Comparison of ENCODE assay signal across 2 fruit fly cellular contexts in genomic region chr2L:7544267-7544670, dm6.
TF ChIP-seq lines count a peak whose summit lies in the region.

No protein-coding gene starts in this region.

TF ChIP-seq in whole organism, embryonic, 481 proteins besides CTCF, POLR2A, EP300 and RAD21 (continued from another document and continues in another):
- peak; percentile 60 for TF ChIP-seq CG15479 (GFP tag; optimal IDR thresholded peaks at IDR 0.05; lab: Kevin White, UChicago)
- TF ChIP-seq CG17385 (GFP tag; optimal IDR thresholded peaks at IDR 0.05; lab: Kevin White, UChicago): no peak
- peak; percentile 43; the same call in 1 of the 2 replicates for TF ChIP-seq ttk (GFP tag; IDR thresholded peaks at IDR 0.05; lab: Robert Waterston, UW)
- no peak for TF ChIP-seq CG6272 (GFP tag; IDR thresholded peaks at IDR 0.05; lab: Robert Waterston, UW)
- peak; percentile 18 for TF ChIP-seq Blimp-1 (GFP tag; optimal IDR thresholded peaks at IDR 0.05; lab: Kevin White, UChicago)
- 0 out of 2 replicates have a peak, but pooled peaks have one; percentile 30 for TF ChIP-seq Ptx1 (GFP tag; IDR thresholded peaks at IDR 0.05; lab: Robert Waterston, UW)
- TF ChIP-seq CG34376 (GFP tag; optimal IDR thresholded peaks at IDR 0.05; lab: Kevin White, UChicago): no peak
- peak; percentile 2 for TF ChIP-seq CG7556 (GFP tag; optimal IDR thresholded peaks at IDR 0.05; lab: Kevin White, UChicago)
- peak; percentile 23; the same call in 1 of the 3 replicates for TF ChIP-seq CG6791 (GFP tag; IDR thresholded peaks at IDR 0.05; lab: Robert Waterston, UW; ENCODE audit: partially characterized antibody)
- TF ChIP-seq HLHmδ (GFP tag; optimal IDR thresholded peaks at IDR 0.05; lab: Kevin White, UChicago): peak; percentile 43
- TF ChIP-seq CG2678 (tag; optimal IDR thresholded peaks at IDR 0.05; lab: Kevin White, UChicago): peak; percentile 26
- TF ChIP-seq lilli (GFP tag; optimal IDR thresholded peaks at IDR 0.05; lab: Kevin White, UChicago): no peak
- peak; percentile 19 for TF ChIP-seq jumu (GFP tag; optimal IDR thresholded peaks at IDR 0.05; lab: Kevin White, UChicago)
- peak; percentile 13 for TF ChIP-seq NC2α (GFP tag; optimal IDR thresholded peaks at IDR 0.05; lab: Kevin White, UChicago)
- TF ChIP-seq Ets97D (GFP tag; optimal IDR thresholded peaks at IDR 0.05; lab: Kevin White, UChicago): peak; percentile 5
- no peak for TF ChIP-seq pan (optimal IDR thresholded peaks at IDR 0.05; lab: Kevin White, UChicago)
- TF ChIP-seq pan (GFP tag; optimal IDR thresholded peaks at IDR 0.05 in 1 of 2, IDR thresholded peaks at IDR 0.05 in 1 of 2): peak in 1 of 2 experiments; percentile 40
- peak; percentile 10 for TF ChIP-seq trem (tag; optimal IDR thresholded peaks at IDR 0.05; lab: Kevin White, UChicago)
- TF ChIP-seq CG8290 (GFP tag; optimal IDR thresholded peaks at IDR 0.05; lab: Kevin White, UChicago): peak; percentile 9
- TF ChIP-seq CG8290 (tag; optimal IDR thresholded peaks at IDR 0.05; lab: Kevin White, UChicago): peak in 1 of 2 experiments; percentile 26
- peak; percentile 13; the same call in 1 of the 2 replicates for TF ChIP-seq sens-2 (GFP tag; IDR thresholded peaks at IDR 0.05; lab: Robert Waterston, UW)
- peak; percentile 23; the same call in 1 of the 2 replicates for TF ChIP-seq Bgb (GFP tag; IDR thresholded peaks at IDR 0.05; lab: Robert Waterston, UW; ENCODE audit: partially characterized antibody)
- peak; percentile 54 for TF ChIP-seq vvl (GFP tag; IDR thresholded peaks at IDR 0.05; lab: Robert Waterston, UW)
- peak; percentile 27; the same call in 1 of the 2 replicates for TF ChIP-seq CG6689 (GFP tag; IDR thresholded peaks at IDR 0.05; lab: Robert Waterston, UW)
- 0 out of 2 replicates have a peak, but pooled peaks have one; percentile 16 for TF ChIP-seq lmd (GFP tag; IDR thresholded peaks at IDR 0.05; lab: Robert Waterston, UW)
- TF ChIP-seq CG31441 (GFP tag; IDR thresholded peaks at IDR 0.05; lab: Robert Waterston, UW): peak; percentile 40; the same call in 1 of the 2 replicates
- peak; percentile 37 for TF ChIP-seq CG10979 (tag; optimal IDR thresholded peaks at IDR 0.05; lab: Kevin White, UChicago)
- peak; percentile 25; the same call in 1 of the 3 replicates for TF ChIP-seq Dbx (GFP tag; IDR thresholded peaks at IDR 0.05; lab: Robert Waterston, UW)
- peak; percentile 57; the same call in 1 of the 3 replicates for TF ChIP-seq ci (GFP tag; IDR thresholded peaks at IDR 0.05; lab: Robert Waterston, UW)
- TF ChIP-seq Sox102F (GFP tag; optimal IDR thresholded peaks at IDR 0.05; lab: Kevin White, UChicago): peak; percentile 26
- peak; percentile 42 for TF ChIP-seq CG13624 (GFP tag; optimal IDR thresholded peaks at IDR 0.05; lab: Kevin White, UChicago)
- peak; percentile 89 for TF ChIP-seq Jarid2 (GFP tag; optimal IDR thresholded peaks at IDR 0.05; lab: Kevin White, UChicago)
- no peak for TF ChIP-seq wor (GFP tag; IDR thresholded peaks at IDR 0.05; lab: Robert Waterston, UW)
- peak; percentile 25 for TF ChIP-seq CG11398 (GFP tag; optimal IDR thresholded peaks at IDR 0.05; lab: Kevin White, UChicago)
- peak; percentile 44 for TF ChIP-seq CG18262 (tag; optimal IDR thresholded peaks at IDR 0.05; lab: Kevin White, UChicago)
- peak; percentile 22 for TF ChIP-seq gem (tag; optimal IDR thresholded peaks at IDR 0.05; lab: Kevin White, UChicago)
- 0 out of 2 replicates have a peak, but pooled peaks have one; percentile 5 for TF ChIP-seq CG42726 (GFP tag; IDR thresholded peaks at IDR 0.05; lab: Robert Waterston, UW; ENCODE audit: partially characterized antibody)
- TF ChIP-seq otp (GFP tag; IDR thresholded peaks at IDR 0.05; lab: Robert Waterston, UW): peak; percentile 20; the same call in 1 of the 3 replicates
- TF ChIP-seq prd (optimal IDR thresholded peaks at IDR 0.05; lab: Kevin White, UChicago): no peak
- peak; percentile 34; the same call in 1 of the 3 replicates for TF ChIP-seq prd (GFP tag; IDR thresholded peaks at IDR 0.05; lab: Robert Waterston, UW)
- peak; percentile 35 for TF ChIP-seq dmrt11E (tag; optimal IDR thresholded peaks at IDR 0.05; lab: Kevin White, UChicago)
- TF ChIP-seq Camta (GFP tag; optimal IDR thresholded peaks at IDR 0.05; lab: Kevin White, UChicago): peak; percentile 1
- TF ChIP-seq CG17829 (tag; optimal IDR thresholded peaks at IDR 0.05; lab: Kevin White, UChicago): peak; percentile 37
- TF ChIP-seq Ada2b (GFP tag; IDR thresholded peaks at IDR 0.05; lab: Robert Waterston, UW): peak; percentile 21; the same call in 1 of the 2 replicates
- peak; percentile 37 for TF ChIP-seq CG4282 (GFP tag; optimal IDR thresholded peaks at IDR 0.05; lab: Kevin White, UChicago)
- TF ChIP-seq nmo (GFP tag; optimal IDR thresholded peaks at IDR 0.05; lab: Kevin White, UChicago): peak; percentile 9
- peak; percentile 23 for TF ChIP-seq CG2116 (GFP tag; optimal IDR thresholded peaks at IDR 0.05; lab: Kevin White, UChicago)
- peak; percentile 31 for TF ChIP-seq CG12391 (tag; optimal IDR thresholded peaks at IDR 0.05; lab: Kevin White, UChicago)
- TF ChIP-seq Hsf (GFP tag; optimal IDR thresholded peaks at IDR 0.05; lab: Kevin White, UChicago): peak; percentile 7
- TF ChIP-seq CoRest (tag; optimal IDR thresholded peaks at IDR 0.05; lab: Kevin White, UChicago): no peak
- TF ChIP-seq CG11504 (tag; optimal IDR thresholded peaks at IDR 0.05; lab: Kevin White, UChicago): peak; percentile 30
- TF ChIP-seq grau (tag; optimal IDR thresholded peaks at IDR 0.05; lab: Kevin White, UChicago): peak; percentile 33
- no peak for TF ChIP-seq CG6813 (GFP tag; optimal IDR thresholded peaks at IDR 0.05; lab: Kevin White, UChicago)
- no peak for TF ChIP-seq wdn (GFP tag; IDR thresholded peaks at IDR 0.05; lab: Robert Waterston, UW)
- peak; percentile 63 for TF ChIP-seq pros (GFP tag; optimal IDR thresholded peaks at IDR 0.05; lab: Kevin White, UChicago)
- peak; percentile 11 for TF ChIP-seq CG30431 (GFP tag; optimal IDR thresholded peaks at IDR 0.05; lab: Kevin White, UChicago)
- TF ChIP-seq sr (GFP tag; IDR thresholded peaks at IDR 0.05; lab: Robert Waterston, UW): 0 out of 3 replicates have a peak, but pooled peaks have one; percentile 19
- peak; percentile 30 for TF ChIP-seq CG18476 (GFP tag; optimal IDR thresholded peaks at IDR 0.05; lab: Kevin White, UChicago)
- TF ChIP-seq CG15269 (tag; optimal IDR thresholded peaks at IDR 0.05; lab: Kevin White, UChicago): no peak
- peak; percentile 79 for TF ChIP-seq Ets65A (GFP tag; lab: Kevin White, UChicago)
- TF ChIP-seq Hr51 (GFP tag; optimal IDR thresholded peaks at IDR 0.05; lab: Kevin White, UChicago): peak in 1 of 2 experiments; percentile 36
- peak; percentile 29 for TF ChIP-seq Atf-2 (GFP tag; optimal IDR thresholded peaks at IDR 0.05; lab: Kevin White, UChicago)

TF ChIP-seq in whole organism, prepupa, 60 proteins besides CTCF, POLR2A, EP300 and RAD21 (continued from another document):
- TF ChIP-seq CG4318 (GFP tag; optimal IDR thresholded peaks at IDR 0.05; lab: Kevin White, UChicago) (no peak), CG34406 (GFP tag; optimal IDR thresholded peaks at IDR 0.05; lab: Kevin White, UChicago) (peak; percentile 4), Smox (GFP tag; optimal IDR thresholded peaks at IDR 0.05; lab: Kevin White, UChicago) (no peak), vri (GFP tag; optimal IDR thresholded peaks at IDR 0.05; lab: Kevin White, UChicago) (no peak), svp (GFP tag; lab: Kevin White, UChicago) (no peak), achi (GFP tag; optimal IDR thresholded peaks at IDR 0.05; lab: Kevin White, UChicago) (no peak), CG3919 (GFP tag; optimal IDR thresholded peaks at IDR 0.05; lab: Kevin White, UChicago) (peak; percentile 45), Ets21C (GFP tag; optimal IDR thresholded peaks at IDR 0.05; lab: Kevin White, UChicago) (no peak), Hr4 (GFP tag; optimal IDR thresholded peaks at IDR 0.05; lab: Kevin White, UChicago) (no peak), CG10631 (GFP tag; optimal IDR thresholded peaks at IDR 0.05; lab: Kevin White, UChicago) (peak; percentile 30), CG7368 (GFP tag; optimal IDR thresholded peaks at IDR 0.05; lab: Kevin White, UChicago) (no peak), fd85E (GFP tag; optimal IDR thresholded peaks at IDR 0.05; lab: Kevin White, UChicago) (no peak), Gug (GFP tag; IDR thresholded peaks at IDR 0.05; lab: Robert Waterston, UW) (no peak), CG11294 (GFP tag; IDR thresholded peaks at IDR 0.05; lab: Robert Waterston, UW) (no peak), Hr38 (GFP tag; optimal IDR thresholded peaks at IDR 0.05; lab: Kevin White, UChicago) (no peak), ss (GFP tag; optimal IDR thresholded peaks at IDR 0.05; lab: Kevin White, UChicago) (no peak), salr (GFP tag; optimal IDR thresholded peaks at IDR 0.05; lab: Kevin White, UChicago) (no peak), CG15336 (GFP tag; IDR thresholded peaks at IDR 0.05; lab: Robert Waterston, UW) (peak; percentile 38; the same call in 1 of the 2 replicates), CG8119 (GFP tag; IDR thresholded peaks at IDR 0.05; lab: Robert Waterston, UW) (peak; percentile 41; the same call in 2 of the 3 replicates), CG31627 (GFP tag; optimal IDR thresholded peaks at IDR 0.05; lab: Kevin White, UChicago) (peak; percentile 29), CG32006 (GFP tag; optimal IDR thresholded peaks at IDR 0.05; lab: Kevin White, UChicago) (peak; percentile 26), Met (GFP tag; optimal IDR thresholded peaks at IDR 0.05; lab: Kevin White, UChicago) (peak; percentile 44), CG6163 (GFP tag; IDR thresholded peaks at IDR 0.05; lab: Robert Waterston, UW) (peak; percentile 66; the same call in 1 of the 3 replicates), topi (GFP tag; optimal IDR thresholded peaks at IDR 0.05; lab: Kevin White, UChicago) (peak; percentile 26), OdsH (GFP tag; optimal IDR thresholded peaks at IDR 0.05; lab: Kevin White, UChicago) (peak; percentile 19), CG8632 (GFP tag; optimal IDR thresholded peaks at IDR 0.05; lab: Kevin White, UChicago) (no peak), fkh (GFP tag; optimal IDR thresholded peaks at IDR 0.05; lab: Kevin White, UChicago) (no peak), acj6 (GFP tag; optimal IDR thresholded peaks at IDR 0.05; lab: Kevin White, UChicago) (peak; percentile 38), Sox14 (GFP tag; optimal IDR thresholded peaks at IDR 0.05; lab: Kevin White, UChicago) (no peak), dac (GFP tag; optimal IDR thresholded peaks at IDR 0.05; lab: Kevin White, UChicago) (no peak), CG16779 (tag; optimal IDR thresholded peaks at IDR 0.05; lab: Kevin White, UChicago) (no peak), Eip93F (GFP tag; optimal IDR thresholded peaks at IDR 0.05; lab: Kevin White, UChicago) (no peak), pdm3 (GFP tag; optimal IDR thresholded peaks at IDR 0.05; lab: Kevin White, UChicago) (no peak), CG1621 (tag; optimal IDR thresholded peaks at IDR 0.05; lab: Kevin White, UChicago) (no peak), spab (GFP tag; optimal IDR thresholded peaks at IDR 0.05; lab: Kevin White, UChicago) (no peak), CG6808 (GFP tag; optimal IDR thresholded peaks at IDR 0.05; lab: Kevin White, UChicago) (no peak), CG6792 (GFP tag; optimal IDR thresholded peaks at IDR 0.05; lab: Kevin White, UChicago) (peak; percentile 2)
